Worm (Caenorhabditis elegans) whole organism, L1 larva: ENCODE measurements around the gene nhr-57.
A peak's percentile ranks its signal among the peaks of the same experiment; 100 is the strongest.

ENCODE experiments used
- C16A3.4 ChIP-seq: fragments of 150-350 bp; optimal IDR thresholded peaks from 2 replicates; lab custom pipeline; 2014; ENCODE audit warnings: missing biosample characterization, missing genetic modification characterization
- C34B4.2 ChIP-seq: sonication (generic microtip); optimal IDR thresholded peaks from 2 replicates; lab custom pipeline; 2017; ENCODE audit warnings: mild to moderate bottlenecking, missing genetic modification characterization, missing compliant biosample characterization
- F16B12.6 ChIP-seq: fragments of 150-350 bp; optimal IDR thresholded peaks from 2 replicates; lab custom pipeline; 2014; ENCODE audit warnings: missing biosample characterization, missing genetic modification characterization
- blmp-1 ChIP-seq: fragments of 150-350 bp; optimal IDR thresholded peaks from 2 replicates; lab custom pipeline; 2014; ENCODE audit warnings: missing biosample characterization, missing genetic modification characterization
- ceh-8 ChIP-seq: fragments of 200-800 bp; sonication (Bioruptor generic); optimal IDR thresholded peaks from 2 replicates; lab custom pipeline; 2018; ENCODE audit warnings: mild to moderate bottlenecking, missing genetic modification characterization, moderate library complexity, missing compliant biosample characterization
- ceh-90 ChIP-seq: sonication (generic microtip); optimal IDR thresholded peaks from 2 replicates; lab custom pipeline; 2016; ENCODE audit warnings: missing genetic modification characterization, missing compliant biosample characterization
- ces-1 ChIP-seq: fragments of 150-350 bp; optimal IDR thresholded peaks from 2 replicates; lab custom pipeline; 2014; ENCODE audit warnings: missing biosample characterization, missing genetic modification reagents, missing genetic modification characterization
- dpl-1 ChIP-seq, 3 experiments: fragments of 150-350 bp in 2 of 3; sonication (generic microtip) in 1 of 3; optimal IDR thresholded peaks; 2 replicates each; lab custom pipeline; 2014 to 2017; ENCODE audit warnings: missing biosample characterization in 3 of 3, missing genetic modification characterization in 3 of 3, missing genetic modification reagents in 3 of 3
- efl-1 ChIP-seq, 4 experiments: fragments of 150-350 bp; optimal IDR thresholded peaks in 3 of 4; peaks in 1 of 4; 1 replicate in 1 of 4; 2 replicates in 3 of 4; lab custom pipeline; 2014; ENCODE audit warnings: missing biosample characterization in 2 of 4, missing genetic modification characterization in 2 of 4, missing genetic modification reagents in 2 of 4
- egl-13 ChIP-seq: sonication (generic microtip); optimal IDR thresholded peaks from 2 replicates; lab custom pipeline; 2016; ENCODE audit warnings: missing genotype, missing genetic modification reagents, missing genetic modification characterization, missing compliant biosample characterization
- egl-27 ChIP-seq, 2 experiments: fragments of 150-350 bp in 1 of 2; sonication (generic microtip); optimal IDR thresholded peaks; 3 replicates each; lab custom pipeline; 2017 to 2018; ENCODE audit warnings: missing biosample characterization in 2 of 2, missing genetic modification characterization in 2 of 2, missing genetic modification reagents in 2 of 2
- elt-3 ChIP-seq, 6 experiments: fragments of 150-350 bp in 1 of 6; sonication (generic microtip); optimal IDR thresholded peaks; 2 replicates each; lab custom pipeline; 2017 to 2018; ENCODE audit warnings: missing biosample characterization in 6 of 6, missing genetic modification characterization in 6 of 6, inconsistent platforms in 1 of 6
- ets-5 ChIP-seq: fragments of 200-800 bp; sonication (Bioruptor generic); IDR thresholded peaks from 2 replicates; pipeline ENCODE4 v1.3.6; 2022; ENCODE audit warnings: missing genetic modification characterization, missing compliant biosample characterization
- fkh-10 ChIP-seq: sonication (generic microtip); optimal IDR thresholded peaks from 2 replicates; lab custom pipeline; 2017; ENCODE audit warnings: missing biosample characterization, missing genetic modification reagents, missing genetic modification characterization
- fkh-8 ChIP-seq: sonication (generic microtip); optimal IDR thresholded peaks from 2 replicates; lab custom pipeline; 2016; ENCODE audit warnings: mild to moderate bottlenecking, missing genetic modification characterization, missing compliant biosample characterization
- hlh-4 ChIP-seq: sonication (generic microtip); optimal IDR thresholded peaks from 2 replicates; lab custom pipeline; 2016; ENCODE audit warnings: mild to moderate bottlenecking, missing genetic modification characterization, missing compliant biosample characterization
- irx-1 ChIP-seq: sonication (generic microtip); optimal IDR thresholded peaks from 2 replicates; lab custom pipeline; 2016; ENCODE audit warnings: missing genetic modification characterization, missing compliant biosample characterization
- jun-1 ChIP-seq: fragments of 150-350 bp; optimal IDR thresholded peaks from 2 replicates; lab custom pipeline; 2014; ENCODE audit warnings: missing biosample characterization, missing genetic modification reagents, missing genetic modification characterization
- lin-14 ChIP-seq: fragments of 200-800 bp; sonication (Bioruptor generic); optimal IDR thresholded peaks from 2 replicates; lab custom pipeline; 2018; ENCODE audit warnings: mild to moderate bottlenecking, missing genetic modification characterization, moderate library complexity, missing compliant biosample characterization
- lin-15B ChIP-seq: fragments of 150-350 bp; sonication (generic microtip); optimal IDR thresholded peaks from 3 replicates; lab custom pipeline; 2014; ENCODE audit warnings: missing biosample characterization, missing genetic modification characterization
- lin-35 ChIP-seq, 2 experiments: fragments of 150-350 bp; optimal IDR thresholded peaks; 2 replicates each; lab custom pipeline; 2014; ENCODE audit warnings: missing biosample characterization in 2 of 2, missing genetic modification characterization in 2 of 2, missing genetic modification reagents in 2 of 2
- lin-39 ChIP-seq: fragments of 150-350 bp; optimal IDR thresholded peaks from 2 replicates; lab custom pipeline; 2014; ENCODE audit warnings: missing biosample characterization, missing genetic modification reagents, missing genetic modification characterization
- lir-3 ChIP-seq: sonication (generic microtip); optimal IDR thresholded peaks from 2 replicates; lab custom pipeline; 2016; ENCODE audit warnings: mild to moderate bottlenecking, missing genetic modification characterization, moderate library complexity, missing compliant biosample characterization; ENCODE audit not compliant: poor library complexity
- lsy-2 ChIP-seq, 2 experiments: fragments of 150-350 bp; optimal IDR thresholded peaks; 2 replicates each; lab custom pipeline; 2014; ENCODE audit warnings: missing biosample characterization in 2 of 2, missing genetic modification characterization in 2 of 2
- mef-2 ChIP-seq: fragments of 150-350 bp; optimal IDR thresholded peaks from 2 replicates; lab custom pipeline; 2014; ENCODE audit warnings: missing biosample characterization, missing genetic modification characterization
- mep-1 ChIP-seq: fragments of 150-350 bp; optimal IDR thresholded peaks from 2 replicates; lab custom pipeline; 2014; ENCODE audit warnings: missing biosample characterization, missing genetic modification characterization
- nhr-11 ChIP-seq: fragments of 150-350 bp; optimal IDR thresholded peaks from 2 replicates; lab custom pipeline; 2014; ENCODE audit warnings: missing biosample characterization, missing genetic modification characterization
- nhr-71 ChIP-seq: sonication (generic microtip); optimal IDR thresholded peaks from 2 replicates; lab custom pipeline; 2016; ENCODE audit warnings: mild to moderate bottlenecking, missing genetic modification characterization, moderate library complexity, missing compliant biosample characterization
- pqm-1 ChIP-seq: sonication (generic microtip); optimal IDR thresholded peaks from 3 replicates; lab custom pipeline; 2017; ENCODE audit warnings: missing biosample characterization, missing genetic modification characterization
- rnt-1 ChIP-seq: sonication (generic microtip); optimal IDR thresholded peaks from 2 replicates; lab custom pipeline; 2016; ENCODE audit warnings: mild to moderate bottlenecking, missing genetic modification characterization, moderate library complexity, missing compliant biosample characterization
- sup-37 ChIP-seq: fragments of 200-800 bp; sonication (Bioruptor generic); optimal IDR thresholded peaks from 2 replicates; lab custom pipeline; 2018; ENCODE audit warnings: mild to moderate bottlenecking, missing genetic modification characterization, missing compliant biosample characterization
- tlp-1 ChIP-seq: fragments of 150-350 bp; optimal IDR thresholded peaks from 2 replicates; lab custom pipeline; 2014; ENCODE audit warnings: missing biosample characterization, missing genetic modification characterization
- unc-62 ChIP-seq: fragments of 150-350 bp; optimal IDR thresholded peaks from 2 replicates; lab custom pipeline; 2014; ENCODE audit warnings: missing biosample characterization, missing genetic modification reagents, missing genetic modification characterization
- unc-86 ChIP-seq: sonication (generic microtip); optimal IDR thresholded peaks from 2 replicates; lab custom pipeline; 2016; ENCODE audit warnings: missing genetic modification characterization, missing compliant biosample characterization
- xbp-1 ChIP-seq: sonication (generic microtip); optimal IDR thresholded peaks from 2 replicates; lab custom pipeline; 2016; ENCODE audit warnings: missing genetic modification characterization, missing compliant biosample characterization
- zip-4 ChIP-seq: fragments of 200-800 bp; sonication (Bioruptor generic); optimal IDR thresholded peaks from 2 replicates; lab custom pipeline; 2018; ENCODE audit warnings: mild to moderate bottlenecking, missing genetic modification characterization, moderate library complexity, missing compliant biosample characterization

The nhr-57 gene

ce11 chrV:4162922-4163321 lies 31.2 kb downstream of the nhr-57 start, which contains the start of gene Y45G5AM.4:
TSS of gene Y45G5AM.4 (plus strand) at chrV:4163222.
- TF ChIP-seq ceh-90 (no peak), mep-1 (tag; lab: Kevin White, UChicago) (no peak), ets-5 (GFP tag; lab: Robert Waterston, UW) (no peak), fkh-8 (tag; lab: Kevin White, UChicago) (no peak), ces-1 (GFP tag; lab: Kevin White, UChicago) (no peak), lir-3 (tag; lab: Kevin White, UChicago) (no peak), nhr-71 (tag; lab: Kevin White, UChicago) (no peak), irx-1 (no peak), fkh-10 (GFP tag; lab: Kevin White, UChicago) (no peak), unc-86 (tag; lab: Kevin White, UChicago) (no peak), lin-39 (tag; lab: Kevin White, UChicago) (no peak), hlh-4 (tag; lab: Kevin White, UChicago) (no peak), egl-27 (tag; optimal IDR thresholded peaks at IDR 0.05; lab: Kevin White, UChicago) (no peak), lin-14 (GFP tag; lab: Kevin White, UChicago) (no peak), ceh-8 (GFP tag; lab: Kevin White, UChicago) (no peak), elt-3 (tag; optimal IDR thresholded peaks at IDR 0.05; lab: Kevin White, UChicago) (no peak), zip-4 (GFP tag; lab: Kevin White, UChicago) (no peak), xbp-1 (tag; lab: Kevin White, UChicago) (no peak), blmp-1 (no peak), F16B12.6 (tag; lab: Kevin White, UChicago) (no peak)
- TF ChIP-seq, all 84 proteins: peak for 0

DNA sequence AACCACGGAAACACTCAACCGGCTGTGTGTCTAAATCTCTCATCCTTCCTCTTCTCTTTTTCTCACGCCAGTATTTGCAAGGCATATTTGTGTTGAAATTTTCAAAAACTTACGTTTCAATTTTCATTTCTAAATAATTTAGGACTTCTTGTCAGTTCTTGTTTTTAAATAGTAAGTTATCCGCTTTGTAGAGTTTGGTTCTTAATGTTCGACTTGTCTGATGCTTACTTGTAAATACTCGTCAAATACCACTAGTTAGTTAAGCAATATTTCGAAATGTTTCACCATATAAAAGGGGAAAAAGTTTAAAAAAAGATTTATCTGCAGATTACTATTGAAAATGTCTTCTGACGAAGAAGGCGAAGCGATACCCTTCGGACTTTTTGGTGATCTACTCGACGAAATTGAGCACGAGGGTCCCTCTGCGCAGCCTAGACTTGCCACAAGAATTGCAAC lies 32.8 kb downstream of the nhr-57 start, which contains the start of gene Y45G5AM.3:
TSS of gene Y45G5AM.3 (plus strand) at position 51 of the 456 bp plus-strand sequence.
- TF ChIP-seq jun-1 (tag; lab: Kevin White, UChicago) (no peak), lsy-2 (tag; optimal IDR thresholded peaks at IDR 0.05; lab: Kevin White, UChicago) (peak in 1 of 2 experiments; percentile 6), irx-1 (peak; percentile 13), tlp-1 (tag; lab: Kevin White, UChicago) (no peak), mef-2 (tag; lab: Kevin White, UChicago) (no peak), lin-14 (GFP tag; lab: Kevin White, UChicago) (peak; percentile 21), unc-62 (GFP tag; lab: Kevin White, UChicago) (no peak)

ce11 chrV:4168045-4168444 lies 36.4 kb downstream of the nhr-57 start:
- no peak for TF ChIP-seq pqm-1 (tag; lab: Kevin White, UChicago)
- no peak for TF ChIP-seq rnt-1 (tag; lab: Kevin White, UChicago)
- TF ChIP-seq C34B4.2, result no peak
- TF ChIP-seq nhr-11 (tag; lab: Kevin White, UChicago), result no peak
- TF ChIP-seq nhr-71 (tag; lab: Kevin White, UChicago), result no peak

DNA sequence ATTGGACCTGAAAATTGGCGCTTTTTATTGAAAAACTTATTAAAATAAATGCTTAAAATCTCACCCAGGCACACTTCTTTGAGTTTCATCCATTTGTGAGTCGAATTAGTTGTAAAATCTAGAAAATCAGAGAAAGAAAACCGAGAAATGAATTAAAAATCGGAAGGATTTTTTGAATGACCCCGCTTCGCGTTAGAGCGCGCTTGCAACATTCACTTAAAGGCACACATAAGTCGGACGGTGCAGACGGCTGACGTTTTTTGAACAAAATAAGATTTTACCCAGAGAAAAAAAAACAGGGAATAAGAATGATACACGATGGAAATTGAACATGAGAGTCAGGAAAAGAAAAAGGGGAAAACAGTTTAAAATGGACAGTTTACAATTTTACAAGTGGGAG lies 38.0 kb downstream of the nhr-57 start:
- TF ChIP-seq lin-35 (GFP tag; optimal IDR thresholded peaks at IDR 0.05; lab: Kevin White, UChicago) (peak in 1 of 2 experiments; percentile 60), efl-1 (optimal IDR thresholded peaks at IDR 0.05; lab: Kevin White, UChicago) (peak; percentile 29 to 31), efl-1 (GFP tag; optimal IDR thresholded peaks at IDR 0.05 in 1 of 2; lab: Kevin White, UChicago) (peak; percentile 41 to 94), zip-4 (GFP tag; lab: Kevin White, UChicago) (no peak), egl-13 (tag; lab: Kevin White, UChicago) (no peak), sup-37 (GFP tag; lab: Kevin White, UChicago) (no peak), C16A3.4 (tag; lab: Kevin White, UChicago) (no peak), xbp-1 (tag; lab: Kevin White, UChicago) (no peak), dpl-1 (GFP tag; optimal IDR thresholded peaks at IDR 0.05; lab: Kevin White, UChicago) (peak in 2 of 3 experiments; percentile 25 to 54), lin-15B (tag; lab: Kevin White, UChicago) (peak; percentile 37)
